Worm (Caenorhabditis elegans): ENCODE results near the gene srh-35.

srh-35 gene

DNA sequence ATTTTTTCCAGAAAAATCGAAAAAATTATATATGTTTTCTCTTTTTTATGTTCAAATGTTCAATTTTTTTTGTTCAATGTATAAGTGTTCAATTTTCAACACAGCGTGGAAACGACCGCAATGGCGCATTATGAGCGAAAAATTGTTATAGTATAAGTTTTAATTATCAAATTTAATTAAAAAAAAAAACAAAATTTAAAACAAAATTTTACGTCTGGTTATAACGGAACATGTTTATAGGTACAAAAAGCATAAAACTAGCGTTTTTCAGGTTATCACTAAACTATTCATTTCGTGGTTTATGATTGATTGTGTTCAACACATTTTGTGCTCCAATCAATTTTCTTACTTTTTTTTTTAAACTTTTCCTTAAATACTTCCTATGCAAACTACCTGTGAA lies 40.3 kb upstream of the srh-35 start, which contains the start of gene nhr-106 (continued):
- TF ChIP-seq F44E2.7 (GFP tag; IDR thresholded peaks at IDR 0.05) (no peak), unc-39 (tag; optimal IDR thresholded peaks at IDR 0.05) (no peak)

DNA sequence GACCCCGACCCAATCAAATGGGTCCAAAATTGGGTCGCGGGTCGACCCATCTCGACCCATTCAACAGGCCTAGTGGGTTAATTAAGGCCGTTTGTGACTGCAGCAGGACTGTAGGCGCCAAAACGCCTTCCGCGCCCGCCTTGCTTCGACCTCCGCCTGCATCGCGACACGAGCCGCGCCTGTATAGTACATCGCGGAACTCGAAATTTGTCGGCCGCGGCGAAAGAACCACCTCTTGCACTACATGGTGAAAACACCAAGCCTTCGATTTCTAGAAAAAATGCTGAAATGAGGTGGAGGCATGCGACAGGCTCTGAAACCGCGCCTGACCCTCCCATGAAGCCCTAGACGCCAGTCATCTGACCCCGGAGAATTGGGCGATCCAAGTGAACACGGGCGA lies 39.0 kb upstream of the srh-35 start:
- TF ChIP-seq ceh-20 (GFP tag; IDR thresholded peaks at IDR 0.05) = no peak
- TF ChIP-seq lir-3 (tag; optimal IDR thresholded peaks at IDR 0.05) = no peak
- TF ChIP-seq ZK546.5 (tag; optimal IDR thresholded peaks at IDR 0.05) = no peak
- no peak for TF ChIP-seq php-3 (GFP tag; IDR thresholded peaks at IDR 0.05)
- peak; percentile 11 for TF ChIP-seq aha-1 (tag)
- TF ChIP-seq daf-8 (GFP tag; IDR thresholded peaks at IDR 0.05) = no peak
- no peak for TF ChIP-seq duxl-1 (tag; optimal IDR thresholded peaks at IDR 0.05; ENCODE audit: poor library complexity)
- TF ChIP-seq ama-1 (optimal IDR thresholded peaks at IDR 0.05) = no peak
- TF ChIP-seq skn-1 (tag; optimal IDR thresholded peaks at IDR 0.05) = no peak
- TF ChIP-seq egl-43 (GFP tag; IDR thresholded peaks at IDR 0.05) = 0 out of 2 replicates have a peak, but pooled peaks have one; percentile 63
- TF ChIP-seq mdl-1 (tag; optimal IDR thresholded peaks at IDR 0.05) = no peak
- no peak for TF ChIP-seq ceh-44 (GFP tag; IDR thresholded peaks at IDR 0.05)
- no peak for TF ChIP-seq ceh-62 (tag; optimal IDR thresholded peaks at IDR 0.05)
- 0 out of 2 replicates have a peak, but pooled peaks have one; percentile 3 for TF ChIP-seq lim-7 (GFP tag; IDR thresholded peaks at IDR 0.05)
- TF ChIP-seq hmg-1.1 (GFP tag; IDR thresholded peaks at IDR 0.05) = no peak
- no peak for TF ChIP-seq hlh-11 (tag; optimal IDR thresholded peaks at IDR 0.05)
- TF ChIP-seq nhr-48 (tag; optimal IDR thresholded peaks at IDR 0.05) = no peak
- TF ChIP-seq set-16 (GFP tag; IDR thresholded peaks at IDR 0.05) = peak; percentile 64
- no peak for TF ChIP-seq hif-1 (tag; optimal IDR thresholded peaks at IDR 0.05)
- TF ChIP-seq nhr-6 (tag; optimal IDR thresholded peaks at IDR 0.05) = no peak
- no peak for TF ChIP-seq unc-39 (tag; optimal IDR thresholded peaks at IDR 0.05)
- TF ChIP-seq ctbp-1 (GFP tag; IDR thresholded peaks at IDR 0.05) = no peak
- TF ChIP-seq unc-62 (GFP tag; optimal IDR thresholded peaks at IDR 0.05 in 1 of 2) = no peak
- no peak for TF ChIP-seq unc-62 (tag; optimal IDR thresholded peaks at IDR 0.05)
- no peak for TF ChIP-seq snpc-4 (tag; optimal IDR thresholded peaks at IDR 0.05)
- TF ChIP-seq zag-1 (tag; optimal IDR thresholded peaks at IDR 0.05) = no peak
- no peak for TF ChIP-seq lin-1 (GFP tag; IDR thresholded peaks at IDR 0.05)
- no peak for TF ChIP-seq saeg-2 (GFP tag; IDR thresholded peaks at IDR 0.05)
- no peak for TF ChIP-seq nhr-237 (tag; optimal IDR thresholded peaks at IDR 0.05)
- TF ChIP-seq R02D3.7 (tag; optimal IDR thresholded peaks at IDR 0.05) = no peak
- TF ChIP-seq ceh-82 (tag; optimal IDR thresholded peaks at IDR 0.05) = no peak

- TF ChIP-seq ctbp-1 (GFP tag; IDR thresholded peaks at IDR 0.05) = no peak
- no peak for TF ChIP-seq ztf-11 (tag; optimal IDR thresholded peaks at IDR 0.05)
- TF ChIP-seq egl-43 (GFP tag; IDR thresholded peaks at IDR 0.05) = no peak
- TF ChIP-seq daf-19 (GFP tag; conservative IDR thresholded peaks at IDR 0.05) = no peak
- no peak for TF ChIP-seq sdz-12 (GFP tag; optimal IDR thresholded peaks at IDR 0.05)
- no peak for TF ChIP-seq pqm-1 (tag; optimal IDR thresholded peaks at IDR 0.05)
- TF ChIP-seq unc-130 (GFP tag; optimal IDR thresholded peaks at IDR 0.05) = no peak
- no peak for TF ChIP-seq aly-2 (tag; optimal IDR thresholded peaks at IDR 0.05)
- no peak for TF ChIP-seq mes-2 (tag; optimal IDR thresholded peaks at IDR 0.05; ENCODE audit: poor library complexity, severe bottlenecking)
- no peak for TF ChIP-seq lin-29 (GFP tag; IDR thresholded peaks at IDR 0.05)
These were observed 37.7 kb upstream of the srh-35 start, which contains the start of gene nhr-211 for ce11 chrV:486684-487083. Gene nhr-211, plus strand, starts transcription at chrV:486984.
